Worm (Caenorhabditis elegans) whole organism, mixed stage, embryonic: Measurements from ENCODE around the gene nlp-43.

Experiments
- ces-1 ChIP-seq: fragments of 150-350 bp; optimal IDR thresholded peaks from 2 replicates; lab custom pipeline; 2014; ENCODE audit warnings: missing biosample characterization, missing genetic modification reagents, missing genetic modification characterization
- elt-3 ChIP-seq: fragments of 150-350 bp; optimal IDR thresholded peaks from 2 replicates; lab custom pipeline; 2014; ENCODE audit warnings: missing biosample characterization, missing genetic modification characterization
- ham-2 ChIP-seq: fragments of 200-800 bp; sonication (Bioruptor generic); optimal IDR thresholded peaks from 2 replicates; lab custom pipeline; 2018; ENCODE audit warnings: mild to moderate bottlenecking, missing genetic modification characterization, missing compliant biosample characterization
- lsy-2 ChIP-seq: fragments of 150-350 bp; optimal IDR thresholded peaks from 2 replicates; lab custom pipeline; 2014; ENCODE audit warnings: missing biosample characterization, missing genetic modification characterization
- mab-5 ChIP-seq: fragments of 150-350 bp; optimal IDR thresholded peaks from 2 replicates; lab custom pipeline; 2014; ENCODE audit warnings: missing biosample characterization, missing genetic modification characterization
- nhr-12 ChIP-seq: fragments of 150-350 bp; optimal IDR thresholded peaks from 2 replicates; lab custom pipeline; 2014; ENCODE audit warnings: missing biosample characterization, missing genetic modification characterization
- nhr-237 ChIP-seq: fragments of 150-350 bp; optimal IDR thresholded peaks from 2 replicates; lab custom pipeline; 2014; ENCODE audit warnings: missing biosample characterization, missing genetic modification characterization
- unc-120 ChIP-seq: sonication (generic microtip); optimal IDR thresholded peaks from 2 replicates; lab custom pipeline; 2017; ENCODE audit warnings: missing genetic modification characterization, missing compliant biosample characterization; ENCODE audit not compliant: poor library complexity, severe bottlenecking
- unc-62 ChIP-seq: fragments of 150-350 bp; optimal IDR thresholded peaks from 2 replicates; lab custom pipeline; 2014; ENCODE audit warnings: missing biosample characterization, missing genetic modification reagents, missing genetic modification characterization

DNA sequence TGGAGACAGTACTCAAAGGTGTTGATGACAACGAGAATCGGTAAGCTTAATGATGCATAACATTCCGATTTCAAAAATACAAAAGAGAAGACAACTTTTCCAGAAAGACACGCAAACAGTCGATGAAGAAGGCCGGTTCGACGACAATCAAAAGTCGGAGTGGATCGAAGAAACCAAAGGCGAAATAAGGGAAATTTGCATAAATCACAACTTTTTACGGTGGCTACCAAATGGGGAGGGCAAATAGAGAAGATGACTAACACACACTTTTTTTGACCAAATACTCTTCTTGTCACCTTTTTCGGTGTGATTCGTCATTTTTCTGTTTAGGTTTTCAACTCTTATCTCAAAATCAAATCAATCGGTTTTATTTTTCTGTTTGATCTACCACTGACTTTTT lies 6.1 kb upstream of the nlp-43 start, which contains the start of gene C45G9.6:
- no peak for TF ChIP-seq ham-2
- no peak for TF ChIP-seq lsy-2 (tag; lab: Kevin White, UChicago)
- TF ChIP-seq nhr-12 = no peak
- no peak for TF ChIP-seq elt-3 (tag; lab: Kevin White, UChicago)
- no peak for TF ChIP-seq mab-5 (tag; lab: Kevin White, UChicago)
- TF ChIP-seq unc-62 (GFP tag; lab: Kevin White, UChicago) = no peak
- no peak for TF ChIP-seq nhr-237
- no peak for TF ChIP-seq unc-120 (tag; lab: Kevin White, UChicago)
- TF ChIP-seq ces-1 = no peak
